Fruit fly (Drosophila melanogaster) whole organism, embryonic: Measurements from ENCODE around the gene Rrp45.

Experiments
- C15 ChIP-seq: fragments of 200-800 bp; sonication (Bioruptor generic); IDR thresholded peaks from 3 replicates; pipeline ENCODE4 v1.3.6; 2022; ENCODE audit warnings: missing biosample characterization, missing genetic modification characterization
- CG14014 ChIP-seq: fragments of 200-800 bp; sonication (Bioruptor generic); IDR thresholded peaks from 2 replicates; pipeline ENCODE4 v1.3.6; 2022; ENCODE audit warnings: missing biosample characterization, missing genetic modification characterization
- CG14860 ChIP-seq: fragments of 200-800 bp; sonication (Bioruptor generic); IDR thresholded peaks from 3 replicates; pipeline ENCODE4 v1.3.6; 2022; ENCODE audit warnings: missing biosample characterization, missing genetic modification characterization; ENCODE audit not compliant: partially characterized antibody
- CG17612 ChIP-seq: fragments of 200-800 bp; sonication (Bioruptor generic); IDR thresholded peaks from 2 replicates; pipeline ENCODE4 v1.3.6; 2022; ENCODE audit warnings: missing biosample characterization, missing genetic modification characterization
- CG30431 ChIP-seq: fragments of 200-800 bp; sonication (Bioruptor generic); optimal IDR thresholded peaks from 2 replicates; lab custom pipeline; 2017; ENCODE audit warnings: missing biosample characterization, missing genetic modification characterization
- CG42726 ChIP-seq: fragments of 200-800 bp; sonication (Bioruptor generic); IDR thresholded peaks from 2 replicates; pipeline ENCODE4 v1.3.6; 2022; ENCODE audit warnings: missing biosample characterization, missing genetic modification characterization; ENCODE audit not compliant: partially characterized antibody
- CG4328 ChIP-seq: fragments of 200-800 bp; sonication (Bioruptor generic); optimal IDR thresholded peaks from 3 replicates; lab custom pipeline; 2017; ENCODE audit warnings: missing biosample characterization, missing genetic modification reagents, missing genetic modification characterization
- CG43689 ChIP-seq: fragments of 200-800 bp; sonication (Bioruptor generic); IDR thresholded peaks from 2 replicates; pipeline ENCODE4 v1.3.6; 2022; ENCODE audit warnings: missing biosample characterization, missing genetic modification characterization
- CG4707 ChIP-seq: fragments of 200-800 bp; sonication (Bioruptor generic); optimal IDR thresholded peaks from 2 replicates; lab custom pipeline; 2018; ENCODE audit warnings: missing biosample characterization, mild to moderate bottlenecking, missing genetic modification characterization, moderate library complexity
- CG4730 ChIP-seq: fragments of 200-800 bp; sonication (Bioruptor generic); IDR thresholded peaks from 2 replicates; pipeline ENCODE4 v1.3.6; 2022; ENCODE audit warnings: missing biosample characterization, missing genetic modification characterization
- CG4820 ChIP-seq: fragments of 200-800 bp; sonication (Bioruptor generic); optimal IDR thresholded peaks from 3 replicates; lab custom pipeline; 2016; ENCODE audit warnings: missing biosample characterization, missing genetic modification characterization
- CG6654 ChIP-seq: fragments of 200-800 bp; sonication (Bioruptor generic); optimal IDR thresholded peaks from 2 replicates; lab custom pipeline; 2017; ENCODE audit warnings: missing biosample characterization, mild to moderate bottlenecking, missing genetic modification characterization
- CG8089 ChIP-seq: fragments of 200-800 bp; sonication (Bioruptor generic); optimal IDR thresholded peaks from 3 replicates; lab custom pipeline; 2016; ENCODE audit warnings: missing biosample characterization, missing genetic modification characterization
- CG8388 ChIP-seq: fragments of 200-800 bp; sonication (Bioruptor generic); optimal IDR thresholded peaks from 2 replicates; lab custom pipeline; 2019; ENCODE audit warnings: missing biosample characterization, mild to moderate bottlenecking, missing genetic modification characterization, moderate library complexity
- CG9727 ChIP-seq: fragments of 200-800 bp; sonication (Bioruptor generic); optimal IDR thresholded peaks from 3 replicates; lab custom pipeline; 2017; ENCODE audit warnings: missing biosample characterization, mild to moderate bottlenecking, missing genetic modification characterization
- CHES-1-like ChIP-seq: fragments of 200-800 bp; sonication (Bioruptor generic); optimal IDR thresholded peaks from 2 replicates; lab custom pipeline; 2016; ENCODE audit warnings: missing biosample characterization, missing genetic modification characterization
- D19A ChIP-seq: fragments of 200-800 bp; optimal IDR thresholded peaks from 3 replicates; lab custom pipeline; 2019; ENCODE audit warnings: missing biosample characterization, mild to moderate bottlenecking, missing genetic modification characterization, moderate library complexity
- Dek ChIP-seq: fragments of 200-800 bp; sonication (Bioruptor generic); optimal IDR thresholded peaks from 3 replicates; lab custom pipeline; 2019; ENCODE audit warnings: missing biosample characterization, mild to moderate bottlenecking, missing genetic modification characterization, moderate library complexity
- E2f2 ChIP-seq: fragments of 200-800 bp; sonication (Bioruptor generic); IDR thresholded peaks from 2 replicates; pipeline ENCODE4 v1.3.6; 2022; ENCODE audit warnings: missing biosample characterization, missing genetic modification characterization
- Lpt ChIP-seq: fragments of >200 bp; optimal IDR thresholded peaks from 2 replicates; lab custom pipeline; 2018; ENCODE audit warnings: missing biosample characterization, missing genetic modification characterization
- MTF-1 ChIP-seq: fragments of 200-800 bp; sonication (Bioruptor generic); optimal IDR thresholded peaks from 2 replicates; lab custom pipeline; 2018; ENCODE audit warnings: missing biosample characterization, mild to moderate bottlenecking, missing genetic modification characterization, borderline replicate concordance
- Oaz ChIP-seq: fragments of 200-800 bp; sonication (Bioruptor generic); IDR thresholded peaks from 2 replicates; pipeline ENCODE4 v1.3.6; 2022; ENCODE audit warnings: missing biosample characterization, missing genetic modification characterization
- Oli ChIP-seq: fragments of 200-800 bp; sonication (Bioruptor generic); optimal IDR thresholded peaks from 2 replicates; lab custom pipeline; 2018; ENCODE audit warnings: missing biosample characterization, mild to moderate bottlenecking, missing genetic modification characterization, moderate library complexity
- ab ChIP-seq: fragments of 200-800 bp; sonication (Bioruptor generic); optimal IDR thresholded peaks from 2 replicates; lab custom pipeline; 2016; ENCODE audit warnings: missing biosample characterization, missing genetic modification characterization
- al ChIP-seq: fragments of 200-800 bp; sonication (Bioruptor generic); IDR thresholded peaks from 2 replicates; pipeline ENCODE4 v1.3.6; 2022; ENCODE audit warnings: missing biosample characterization, missing genetic modification characterization
- aop ChIP-seq: fragments of 200-800 bp; sonication (Bioruptor generic); IDR thresholded peaks from 2 replicates; pipeline ENCODE4 v1.3.6; 2022; ENCODE audit warnings: missing biosample characterization, missing genetic modification characterization
- ara ChIP-seq: fragments of 200-800 bp; sonication (Bioruptor generic); IDR thresholded peaks from 2 replicates; pipeline ENCODE4 v1.3.6; 2022; ENCODE audit warnings: missing biosample characterization, missing genetic modification characterization
- ash1 ChIP-seq: fragments of 200-800 bp; sonication (Bioruptor generic); optimal IDR thresholded peaks from 2 replicates; lab custom pipeline; 2018; ENCODE audit warnings: missing biosample characterization, mild to moderate bottlenecking, missing genetic modification characterization
- bbx ChIP-seq: fragments of 200-800 bp; sonication (Bioruptor generic); IDR thresholded peaks from 2 replicates; pipeline ENCODE4 v1.3.6; 2022; ENCODE audit warnings: missing biosample characterization, missing genetic modification characterization; ENCODE audit not compliant: partially characterized antibody
- ci ChIP-seq: fragments of 200-800 bp; sonication (Bioruptor generic); IDR thresholded peaks from 3 replicates; pipeline ENCODE4 v1.3.6; 2022; ENCODE audit warnings: missing biosample characterization, missing genetic modification characterization
- esg ChIP-seq: fragments of 200-800 bp; sonication (Bioruptor generic); conservative IDR thresholded peaks from 2 replicates; pipeline ENCODE4 v1.3.6; 2022; ENCODE audit warnings: missing biosample characterization, missing genetic modification characterization
- fd96Cb ChIP-seq: fragments of 200-800 bp; sonication (Bioruptor generic); optimal IDR thresholded peaks from 2 replicates; lab custom pipeline; 2018; ENCODE audit warnings: missing biosample characterization, mild to moderate bottlenecking, missing genetic modification characterization, moderate library complexity
- grau ChIP-seq: fragments of 200-800 bp; optimal IDR thresholded peaks from 3 replicates; lab custom pipeline; 2019; ENCODE audit warnings: missing biosample characterization, mild to moderate bottlenecking, missing genetic modification characterization, moderate library complexity
- kah ChIP-seq: fragments of 200-800 bp; sonication (Bioruptor generic); optimal IDR thresholded peaks from 2 replicates; lab custom pipeline; 2018; ENCODE audit warnings: missing biosample characterization, mild to moderate bottlenecking, missing genetic modification characterization
- lilli ChIP-seq: fragments of 200-800 bp; sonication (Bioruptor generic); optimal IDR thresholded peaks from 3 replicates; lab custom pipeline; 2016; ENCODE audit warnings: missing biosample characterization, missing genetic modification characterization
- nerfin-1 ChIP-seq: fragments of 200-800 bp; sonication (Bioruptor generic); optimal IDR thresholded peaks from 3 replicates; lab custom pipeline; 2019; ENCODE audit warnings: missing biosample characterization, mild to moderate bottlenecking, missing genetic modification characterization, moderate library complexity
- org-1 ChIP-seq: fragments of 200-800 bp; sonication (Bioruptor generic); optimal IDR thresholded peaks from 2 replicates; lab custom pipeline; 2017; ENCODE audit warnings: missing biosample characterization, missing genetic modification characterization
- pb ChIP-seq: fragments of 200-800 bp; sonication (Bioruptor generic); optimal IDR thresholded peaks from 3 replicates; lab custom pipeline; 2016; ENCODE audit warnings: missing biosample characterization, missing genetic modification characterization
- pfk ChIP-seq: fragments of 200-800 bp; sonication (Bioruptor generic); optimal IDR thresholded peaks from 2 replicates; lab custom pipeline; 2018; ENCODE audit warnings: missing biosample characterization, mild to moderate bottlenecking, missing genetic modification characterization, moderate library complexity
- pros ChIP-seq: fragments of 200-800 bp; sonication (Bioruptor generic); optimal IDR thresholded peaks from 3 replicates; lab custom pipeline; 2019; ENCODE audit warnings: missing biosample characterization, mild to moderate bottlenecking, missing genetic modification characterization, moderate library complexity
- rib ChIP-seq: fragments of 200-800 bp; sonication (Bioruptor generic); IDR thresholded peaks from 2 replicates; pipeline ENCODE4 v1.3.6; 2022; ENCODE audit warnings: missing biosample characterization, missing genetic modification characterization
- ro ChIP-seq: fragments of 200-800 bp; sonication (Bioruptor generic); IDR thresholded peaks from 2 replicates; pipeline ENCODE4 v1.3.6; 2022; ENCODE audit warnings: missing biosample characterization, missing genetic modification characterization
- tap ChIP-seq: fragments of 200-800 bp; optimal IDR thresholded peaks from 3 replicates; lab custom pipeline; 2019; ENCODE audit warnings: missing biosample characterization, mild to moderate bottlenecking, missing genetic modification characterization, moderate library complexity
- tll ChIP-seq, 2 experiments: fragments of 200-800 bp in 1 of 2; fragments of >200 bp in 1 of 2; sonication (Bioruptor generic) in 1 of 2; optimal IDR thresholded peaks; 2 replicates each; lab custom pipeline; 2017 to 2019; ENCODE audit warnings: missing biosample characterization in 2 of 2, missing genetic modification characterization in 2 of 2, mild to moderate bottlenecking in 1 of 2, moderate library complexity in 1 of 2
- trh ChIP-seq: fragments of 200-800 bp; sonication (Bioruptor generic); optimal IDR thresholded peaks from 2 replicates; lab custom pipeline; 2016; ENCODE audit warnings: missing biosample characterization, missing genetic modification characterization
- unpg ChIP-seq: fragments of 200-800 bp; sonication (Bioruptor generic); optimal IDR thresholded peaks from 3 replicates; lab custom pipeline; 2018; ENCODE audit warnings: missing biosample characterization, mild to moderate bottlenecking, missing genetic modification characterization, moderate library complexity
- vvl ChIP-seq: fragments of 200-800 bp; sonication (Bioruptor generic); IDR thresholded peaks from 2 replicates; pipeline ENCODE4 v1.3.6; 2022; ENCODE audit warnings: missing biosample characterization, missing genetic modification characterization
- wor ChIP-seq: fragments of 200-800 bp; sonication (Bioruptor generic); IDR thresholded peaks from 2 replicates; pipeline ENCODE4 v1.3.6; 2022; ENCODE audit warnings: missing biosample characterization, missing genetic modification characterization

Rrp45 gene

dm6 chrX:16772882-16773827 is 17.9 kb downstream of the Rrp45 start (continued):
- TF ChIP-seq CG30431 (GFP tag; lab: Kevin White, UChicago) = peak; percentile 46
- TF ChIP-seq CG9727 (GFP tag; lab: Kevin White, UChicago) = peak; percentile 71
- TF ChIP-seq CG42726 (GFP tag; lab: Robert Waterston, UW) = no peak
- TF ChIP-seq Dek (tag; lab: Kevin White, UChicago) = no peak
- TF ChIP-seq grau (tag; lab: Kevin White, UChicago) = no peak
- TF ChIP-seq CG14860 (GFP tag; lab: Robert Waterston, UW) = no peak
- peak; percentile 25 for TF ChIP-seq Oli (tag; lab: Kevin White, UChicago)
- no peak for TF ChIP-seq ash1
- peak; percentile 36 for TF ChIP-seq CG8388
- no peak for TF ChIP-seq ab (GFP tag; lab: Kevin White, UChicago)
- no peak for TF ChIP-seq CG6654 (GFP tag; lab: Kevin White, UChicago)
- TF ChIP-seq lilli (GFP tag; lab: Kevin White, UChicago) = peak; percentile 42
- TF ChIP-seq pb (GFP tag; lab: Kevin White, UChicago) = peak; percentile 49
- peak; percentile 65 for TF ChIP-seq esg (GFP tag; lab: Robert Waterston, UW)
- TF ChIP-seq bbx = no peak
- peak; percentile 80 for TF ChIP-seq ci (GFP tag; lab: Robert Waterston, UW)
- TF ChIP-seq fd96Cb (tag; lab: Kevin White, UChicago) = peak; percentile 59
- peak; percentile 67 for TF ChIP-seq tap (tag; lab: Kevin White, UChicago)
- no peak for TF ChIP-seq tll (GFP tag; optimal IDR thresholded peaks at IDR 0.05; lab: Kevin White, UChicago)
- TF ChIP-seq C15 (GFP tag; lab: Robert Waterston, UW) = no peak
- 0 out of 2 replicates have a peak, but pooled peaks have one; percentile 42 for TF ChIP-seq CG4730 (GFP tag; lab: Robert Waterston, UW)
- TF ChIP-seq org-1 (GFP tag; lab: Kevin White, UChicago) = peak; percentile 44
- no peak for TF ChIP-seq CG4707 (GFP tag; lab: Kevin White, UChicago)
- TF ChIP-seq D19A = peak; percentile 54
- TF ChIP-seq CHES-1-like (GFP tag; lab: Kevin White, UChicago) = no peak
- no peak for TF ChIP-seq Lpt
- TF ChIP-seq kah (GFP tag; lab: Kevin White, UChicago) = no peak
- TF ChIP-seq vvl (GFP tag; lab: Robert Waterston, UW) = peak; percentile 82
- TF ChIP-seq CG4328 (GFP tag; lab: Kevin White, UChicago) = no peak
- TF ChIP-seq aop (GFP tag; lab: Robert Waterston, UW) = no peak
- TF ChIP-seq unpg (GFP tag; lab: Kevin White, UChicago) = peak; percentile 43
- TF ChIP-seq ara = peak; percentile 85
- 0 out of 2 replicates have a peak, but pooled peaks have one; percentile 13 for TF ChIP-seq wor (GFP tag; lab: Robert Waterston, UW)
- peak; percentile 28 for TF ChIP-seq CG8089 (GFP tag; lab: Kevin White, UChicago)
- TF ChIP-seq pfk (GFP tag; lab: Kevin White, UChicago) = no peak
- no peak for TF ChIP-seq al
- peak; percentile 30 for TF ChIP-seq nerfin-1 (tag; lab: Kevin White, UChicago)
- no peak for TF ChIP-seq trh (GFP tag; lab: Kevin White, UChicago)
- TF ChIP-seq MTF-1 (GFP tag; lab: Kevin White, UChicago) = peak; percentile 43
- no peak for TF ChIP-seq CG43689 (GFP tag; lab: Robert Waterston, UW)
- peak; percentile 41; the same call in 1 of the 2 replicates for TF ChIP-seq E2f2 (GFP tag; lab: Robert Waterston, UW)
- TF ChIP-seq CG17612 (GFP tag; lab: Robert Waterston, UW) = peak; percentile 50; the same call in 1 of the 2 replicates
- TF ChIP-seq CG4820 (GFP tag; lab: Kevin White, UChicago) = peak; percentile 70
- TF ChIP-seq ro = 0 out of 2 replicates have a peak, but pooled peaks have one; percentile 15
- TF ChIP-seq Oaz (GFP tag; lab: Robert Waterston, UW) = 0 out of 2 replicates have a peak, but pooled peaks have one; percentile 25
- TF ChIP-seq CG14014 (GFP tag; lab: Robert Waterston, UW) = peak; percentile 63
- TF ChIP-seq pros = no peak
- no peak for TF ChIP-seq rib (GFP tag; lab: Robert Waterston, UW)
